Worm (Caenorhabditis elegans) whole organism, L4 larva: Measurements from ENCODE around the gene nas-15.

ENCODE experiments used
- T20F7.1 ChIP-seq: fragments of 200-800 bp; sonication (Bioruptor generic); optimal IDR thresholded peaks from 2 replicates; lab custom pipeline; 2018; ENCODE audit warnings: mild to moderate bottlenecking, missing genetic modification characterization, missing compliant biosample characterization
- ZK546.5 ChIP-seq, 2 experiments: sonication (generic microtip); optimal IDR thresholded peaks; 2 replicates each; lab custom pipeline; 2017; ENCODE audit warnings: missing biosample characterization in 2 of 2, missing genetic modification characterization in 2 of 2
- ceh-82 ChIP-seq: sonication (generic microtip); optimal IDR thresholded peaks from 2 replicates; lab custom pipeline; 2017; ENCODE audit warnings: missing biosample characterization, missing genetic modification characterization
- ces-1 ChIP-seq: fragments of 150-350 bp; sonication (generic microtip); optimal IDR thresholded peaks from 4 replicates; lab custom pipeline; 2014; ENCODE audit warnings: missing biosample characterization, missing genetic modification reagents, missing genetic modification characterization
- hlh-30 ChIP-seq: sonication (generic microtip); optimal IDR thresholded peaks from 2 replicates; lab custom pipeline; 2017; ENCODE audit warnings: antibody characterized with exemption, mild to moderate bottlenecking, missing genetic modification characterization, missing compliant biosample characterization; ENCODE audit not compliant: insufficient read depth
- lin-39 ChIP-seq: fragments of 150-350 bp; optimal IDR thresholded peaks from 2 replicates; lab custom pipeline; 2014; ENCODE audit warnings: missing biosample characterization, missing genetic modification reagents, missing genetic modification characterization
- snpc-4 ChIP-seq: fragments of 150-350 bp; optimal IDR thresholded peaks from 2 replicates; lab custom pipeline; 2014; ENCODE audit warnings: missing biosample characterization, missing genetic modification characterization
- unc-130 ChIP-seq: sonication (generic microtip); optimal IDR thresholded peaks from 2 replicates; lab custom pipeline; 2016; ENCODE audit warnings: missing genetic modification reagents, missing genetic modification characterization, missing compliant biosample characterization

DNA sequence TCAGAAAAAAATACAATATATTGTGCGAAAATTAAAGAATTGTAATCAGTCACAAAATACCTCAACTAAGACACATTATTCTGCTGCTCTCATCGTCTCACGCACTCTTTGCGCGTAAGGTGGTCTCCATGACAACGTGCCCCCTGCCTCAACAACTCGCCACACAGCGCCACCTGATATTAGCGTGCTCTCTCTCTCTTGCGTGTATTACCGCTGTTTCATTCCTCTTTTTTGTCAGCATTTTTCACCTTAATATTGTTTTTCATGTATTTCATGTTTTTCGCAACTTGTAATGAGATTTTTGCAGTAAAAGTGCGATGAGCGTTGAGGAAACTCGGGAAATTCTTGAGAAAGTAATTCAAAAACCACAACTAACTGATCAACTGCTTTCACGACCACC, 14.1 kb upstream of the nas-15 start, which contains the start of gene dyf-11:
- TF ChIP-seq ZK546.5 (tag; optimal IDR thresholded peaks at IDR 0.05; lab: Kevin White, UChicago) (no peak), ceh-82 (tag; lab: Kevin White, UChicago) (no peak), lin-39 (tag; lab: Kevin White, UChicago) (no peak), snpc-4 (tag; lab: Kevin White, UChicago) (no peak), T20F7.1 (no peak), unc-130 (GFP tag; lab: Kevin White, UChicago) (no peak), hlh-30 (tag; lab: Kevin White, UChicago) (no peak), ces-1 (GFP tag; lab: Kevin White, UChicago) (no peak)
